Fruit fly (Drosophila melanogaster): Measurements from ENCODE around the gene Dip-B.

Gene Dip-B

dm6 chr3R:13803892-13804710, 22.0 kb downstream of the Dip-B start (continued):
- TF ChIP-seq CG15696 (tag; optimal IDR thresholded peaks at IDR 0.05) (no peak), CG11695 (GFP tag; IDR thresholded peaks at IDR 0.05) (no peak), CG6765 (GFP tag; optimal IDR thresholded peaks at IDR 0.05) (no peak), D19A (tag; optimal IDR thresholded peaks at IDR 0.05) (peak; percentile 79), CG14667 (GFP tag; IDR thresholded peaks at IDR 0.05) (no peak), slbo (GFP tag; IDR thresholded peaks at IDR 0.05) (0 out of 2 replicates have a peak, but pooled peaks have one; percentile 9), Opbp (GFP tag; IDR thresholded peaks at IDR 0.05; ENCODE audit: partially characterized antibody) (no peak), CG9797 (GFP tag; optimal IDR thresholded peaks at IDR 0.05) (no peak), CG11456 (GFP tag; IDR thresholded peaks at IDR 0.05) (no peak), CG2120 (GFP tag; optimal IDR thresholded peaks at IDR 0.05) (peak; percentile 31), Taf1 (GFP tag; IDR thresholded peaks at IDR 0.05) (no peak), Xrp1 (GFP tag; IDR thresholded peaks at IDR 0.05) (no peak), hbn (GFP tag; IDR thresholded peaks at IDR 0.05; ENCODE audit: partially characterized antibody) (no peak), Camta (GFP tag; optimal IDR thresholded peaks at IDR 0.05) (no peak), onecut (GFP tag; IDR thresholded peaks at IDR 0.05) (peak; percentile 28), CG2202 (tag; optimal IDR thresholded peaks at IDR 0.05) (no peak), ro (GFP tag; IDR thresholded peaks at IDR 0.05) (no peak), abd-A (tag; optimal IDR thresholded peaks at IDR 0.05) (no peak), CG17385 (GFP tag; optimal IDR thresholded peaks at IDR 0.05) (peak; percentile 32), Hmr (GFP tag; optimal IDR thresholded peaks at IDR 0.05) (peak; percentile 70), Spps (tag; optimal IDR thresholded peaks at IDR 0.05) (no peak), zfh2 (GFP tag; optimal IDR thresholded peaks at IDR 0.05) (no peak), CG30431 (GFP tag; optimal IDR thresholded peaks at IDR 0.05) (no peak), CG8359 (GFP tag; optimal IDR thresholded peaks at IDR 0.05; ENCODE audit: borderline replicate concordance) (no peak), gsb-n (tag; optimal IDR thresholded peaks at IDR 0.05) (no peak), Bdp1 (GFP tag; optimal IDR thresholded peaks at IDR 0.05) (no peak), CTCF (GFP tag; optimal IDR thresholded peaks at IDR 0.05) (no peak), CG15601 (tag; optimal IDR thresholded peaks at IDR 0.05) (peak; percentile 9), fd64A (GFP tag; optimal IDR thresholded peaks at IDR 0.05) (no peak), CG34376 (GFP tag; optimal IDR thresholded peaks at IDR 0.05) (no peak), Hr3 (GFP tag; optimal IDR thresholded peaks at IDR 0.05) (peak; percentile 26), CG4424 (GFP tag; optimal IDR thresholded peaks at IDR 0.05) (no peak), Dbx (GFP tag; IDR thresholded peaks at IDR 0.05) (no peak), Myb (GFP tag; optimal IDR thresholded peaks at IDR 0.05) (no peak), row (GFP tag; IDR thresholded peaks at IDR 0.05) (peak; percentile 58; the same call in 1 of the 3 replicates), repo (GFP tag; optimal IDR thresholded peaks at IDR 0.05) (no peak), Dll (GFP tag; IDR thresholded peaks at IDR 0.05; ENCODE audit: partially characterized antibody) (no peak), ato (GFP tag; IDR thresholded peaks at IDR 0.05; ENCODE audit: partially characterized antibody) (no peak), Gsc (GFP tag; IDR thresholded peaks at IDR 0.05) (no peak), CG5180 (GFP tag; optimal IDR thresholded peaks at IDR 0.05) (no peak), bigmax (GFP tag; optimal IDR thresholded peaks at IDR 0.05) (no peak), inv (GFP tag; IDR thresholded peaks at IDR 0.05; ENCODE audit: partially characterized antibody) (no peak), psq (GFP tag; optimal IDR thresholded peaks at IDR 0.05) (no peak), so (GFP tag; IDR thresholded peaks at IDR 0.05) (no peak), CG7987 (GFP tag; optimal IDR thresholded peaks at IDR 0.05) (no peak), HLH4C (GFP tag; IDR thresholded peaks at IDR 0.05; ENCODE audit: partially characterized antibody) (peak; percentile 33; the same call in 2 of the 3 replicates), cas (GFP tag; IDR thresholded peaks at IDR 0.05) (no peak), CG11560 (tag; IDR thresholded peaks at IDR 0.05) (no peak), kni (GFP tag; optimal IDR thresholded peaks at IDR 0.05) (no peak), CG3995 (GFP tag; optimal IDR thresholded peaks at IDR 0.05) (no peak)

Measured in whole organism, embryonic.